Fruit fly (Drosophila melanogaster): ENCODE data around the gene tara.

- no peak for TF ChIP-seq insv (optimal IDR thresholded peaks at IDR 0.05)
- no peak for TF ChIP-seq psq (optimal IDR thresholded peaks at IDR 0.05)
- no peak for TF ChIP-seq Sin3A (optimal IDR thresholded peaks at IDR 0.05)
- TF ChIP-seq h (optimal IDR thresholded peaks at IDR 0.05): no peak
- no peak for TF ChIP-seq ttk (optimal IDR thresholded peaks at IDR 0.05)
- TF ChIP-seq Myc (optimal IDR thresholded peaks at IDR 0.05): no peak
These were observed 5.3 kb upstream of the tara start for dm6 chr3R:16220050-16220670.

Measured in Kc167 (cell line).